Worm (Caenorhabditis elegans) whole organism, L2 larva: ENCODE data around the gene gfm-1.

Source experiments
- R02D3.7 ChIP-seq: fragments of 150-350 bp; optimal IDR thresholded peaks from 2 replicates; lab custom pipeline; 2014; ENCODE audit warnings: missing biosample characterization, missing genetic modification characterization
- elt-3 ChIP-seq: sonication (generic microtip); optimal IDR thresholded peaks from 2 replicates; lab custom pipeline; 2017; ENCODE audit warnings: missing biosample characterization, missing genetic modification characterization
- lin-11 ChIP-seq: fragments of 150-350 bp; sonication (generic microtip); optimal IDR thresholded peaks from 2 replicates; lab custom pipeline; 2014; ENCODE audit warnings: missing biosample characterization, missing genetic modification characterization, inconsistent platforms, mixed read lengths
- mdl-1 ChIP-seq, 2 experiments: fragments of 150-350 bp in 1 of 2; sonication (generic microtip) in 1 of 2; optimal IDR thresholded peaks; 2 replicates each; lab custom pipeline; 2017; ENCODE audit warnings: missing biosample characterization in 2 of 2, missing genetic modification characterization in 2 of 2
- nhr-237 ChIP-seq: fragments of 150-350 bp; optimal IDR thresholded peaks from 2 replicates; lab custom pipeline; 2014; ENCODE audit warnings: missing biosample characterization, missing genetic modification characterization
- skn-1 ChIP-seq: sonication (generic microtip); optimal IDR thresholded peaks from 2 replicates; lab custom pipeline; 2017; ENCODE audit warnings: missing biosample characterization, missing genetic modification characterization
- unc-55 ChIP-seq: fragments of 150-350 bp; sonication (generic microtip); optimal IDR thresholded peaks from 3 replicates; lab custom pipeline; 2014; ENCODE audit warnings: missing biosample characterization, missing genetic modification reagents, missing genetic modification characterization
- unc-62 ChIP-seq: fragments of 150-350 bp; optimal IDR thresholded peaks from 2 replicates; lab custom pipeline; 2014; ENCODE audit warnings: missing biosample characterization, missing genetic modification reagents, missing genetic modification characterization
- ztf-11 ChIP-seq: sonication (generic microtip); optimal IDR thresholded peaks from 2 replicates; lab custom pipeline; 2017; ENCODE audit warnings: missing biosample characterization, missing genetic modification characterization
- ztf-4 ChIP-seq: fragments of 150-350 bp; optimal IDR thresholded peaks from 2 replicates; lab custom pipeline; 2014; ENCODE audit warnings: missing biosample characterization, missing genetic modification characterization

DNA sequence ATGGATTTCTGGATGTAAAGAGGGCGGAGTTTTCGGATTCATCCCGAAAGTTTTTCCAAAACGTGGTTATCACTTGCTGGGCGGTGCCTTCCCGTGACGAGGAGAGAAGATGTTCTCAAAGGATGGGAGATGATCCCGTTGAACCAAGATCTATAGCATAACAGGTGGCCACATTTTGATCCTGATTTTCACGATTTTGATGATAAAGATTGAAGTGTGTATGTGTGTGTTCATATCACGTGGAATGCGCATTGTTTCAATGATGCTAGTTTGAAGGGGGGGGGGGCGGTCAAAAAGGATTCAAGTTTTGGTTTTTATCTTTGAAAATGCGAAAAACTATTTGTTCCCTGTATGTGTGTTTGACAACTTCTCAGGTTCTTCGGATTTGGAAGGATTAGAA lies 27.9 kb downstream of the gfm-1 start, which contains the start of gene mltn-1:
- no peak for TF ChIP-seq unc-62 (GFP tag; lab: Kevin White, UChicago)
- TF ChIP-seq skn-1 (tag; lab: Kevin White, UChicago), result no peak
- TF ChIP-seq ztf-11 (tag; lab: Kevin White, UChicago), result no peak
- no peak for TF ChIP-seq mdl-1 (tag; optimal IDR thresholded peaks at IDR 0.05; lab: Kevin White, UChicago)
- TF ChIP-seq lin-11 (tag; lab: Kevin White, UChicago), result no peak
- TF ChIP-seq R02D3.7 (tag; lab: Kevin White, UChicago), result no peak
- TF ChIP-seq elt-3 (tag; lab: Kevin White, UChicago), result no peak
- TF ChIP-seq ztf-4 (tag; lab: Kevin White, UChicago), result no peak
- TF ChIP-seq nhr-237, result no peak
- no peak for TF ChIP-seq unc-55 (GFP tag; lab: Kevin White, UChicago)
